Worm (Caenorhabditis elegans) whole organism, L3 larva: Measurements from ENCODE around the gene T25B9.1.

Experiments
- fkh-10 ChIP-seq: sonication (generic microtip); optimal IDR thresholded peaks from 2 replicates; lab custom pipeline; 2017; ENCODE audit warnings: missing biosample characterization, missing genetic modification reagents, missing genetic modification characterization
- fos-1 ChIP-seq: fragments of 150-350 bp; optimal IDR thresholded peaks from 2 replicates; lab custom pipeline; 2014; ENCODE audit warnings: missing biosample characterization, missing genetic modification characterization
- nhr-11 ChIP-seq: fragments of 150-350 bp; optimal IDR thresholded peaks from 2 replicates; lab custom pipeline; 2014; ENCODE audit warnings: missing biosample characterization, missing genetic modification characterization
- nhr-76 ChIP-seq: fragments of 150-350 bp; sonication (generic microtip); optimal IDR thresholded peaks from 5 replicates; lab custom pipeline; 2014; ENCODE audit warnings: missing biosample characterization, missing genetic modification characterization
- skn-1 ChIP-seq: fragments of 150-350 bp; optimal IDR thresholded peaks from 2 replicates; lab custom pipeline; 2014; ENCODE audit warnings: missing biosample characterization, missing genetic modification characterization
- snpc-4 ChIP-seq: fragments of 150-350 bp; optimal IDR thresholded peaks from 2 replicates; lab custom pipeline; 2014; ENCODE audit warnings: missing biosample characterization, missing genetic modification characterization
- tbx-2 ChIP-seq: sonication (generic microtip); optimal IDR thresholded peaks from 2 replicates; lab custom pipeline; 2016; ENCODE audit warnings: mild to moderate bottlenecking, missing genetic modification characterization, missing compliant biosample characterization
- unc-62 ChIP-seq: fragments of 150-350 bp; sonication (generic microtip); optimal IDR thresholded peaks from 4 replicates; lab custom pipeline; 2014; ENCODE audit warnings: missing biosample characterization, missing genetic modification reagents, missing genetic modification characterization

ce11 chrIV:10698486-10698885 is 51.5 kb downstream of the T25B9.1 start:
- TF ChIP-seq tbx-2 (no peak), snpc-4 (tag; lab: Kevin White, UChicago) (no peak), nhr-76 (tag; lab: Kevin White, UChicago) (no peak), nhr-11 (no peak), fkh-10 (GFP tag; lab: Kevin White, UChicago) (no peak), fos-1 (tag; lab: Kevin White, UChicago) (no peak), skn-1 (tag; lab: Kevin White, UChicago) (no peak), unc-62 (GFP tag; lab: Kevin White, UChicago) (no peak)
